Worm (Caenorhabditis elegans) whole organism, L1 larva: Measurements from ENCODE around the gene F10E7.5.

Experiments
- C04F5.9 ChIP-seq: sonication (generic microtip); optimal IDR thresholded peaks from 2 replicates; lab custom pipeline; 2016; ENCODE audit warnings: missing genetic modification characterization, missing compliant biosample characterization
- C16A3.4 ChIP-seq: fragments of 150-350 bp; optimal IDR thresholded peaks from 2 replicates; lab custom pipeline; 2014; ENCODE audit warnings: missing biosample characterization, missing genetic modification characterization
- C34B4.2 ChIP-seq: sonication (generic microtip); optimal IDR thresholded peaks from 2 replicates; lab custom pipeline; 2017; ENCODE audit warnings: mild to moderate bottlenecking, missing genetic modification characterization, missing compliant biosample characterization
- F16B12.6 ChIP-seq: fragments of 150-350 bp; optimal IDR thresholded peaks from 2 replicates; lab custom pipeline; 2014; ENCODE audit warnings: missing biosample characterization, missing genetic modification characterization
- aha-1 ChIP-seq: fragments of 150-350 bp; optimal IDR thresholded peaks from 2 replicates; lab custom pipeline; 2014; ENCODE audit warnings: missing biosample characterization, missing genetic modification characterization
- aly-2 ChIP-seq: fragments of 150-350 bp; optimal IDR thresholded peaks from 2 replicates; lab custom pipeline; 2014; ENCODE audit warnings: missing biosample characterization, missing genetic modification characterization
- ceh-88 ChIP-seq: fragments of 200-800 bp; sonication (Bioruptor generic); IDR thresholded peaks from 2 replicates; pipeline ENCODE4 v1.3.6; 2022; ENCODE audit warnings: missing genetic modification characterization, missing compliant biosample characterization
- ceh-90 ChIP-seq: sonication (generic microtip); optimal IDR thresholded peaks from 2 replicates; lab custom pipeline; 2016; ENCODE audit warnings: missing genetic modification characterization, missing compliant biosample characterization
- ces-1 ChIP-seq: fragments of 150-350 bp; optimal IDR thresholded peaks from 2 replicates; lab custom pipeline; 2014; ENCODE audit warnings: missing biosample characterization, missing genetic modification reagents, missing genetic modification characterization
- dsc-1 ChIP-seq: sonication (generic microtip); optimal IDR thresholded peaks from 2 replicates; lab custom pipeline; 2016; ENCODE audit warnings: mild to moderate bottlenecking, missing genetic modification characterization, missing compliant biosample characterization
- efl-1 ChIP-seq, 4 experiments: fragments of 150-350 bp; optimal IDR thresholded peaks in 3 of 4; peaks in 1 of 4; 1 replicate in 1 of 4; 2 replicates in 3 of 4; lab custom pipeline; 2014; ENCODE audit warnings: missing biosample characterization in 2 of 4, missing genetic modification characterization in 2 of 4, missing genetic modification reagents in 2 of 4
- efl-3 ChIP-seq: fragments of 200-800 bp; sonication (Bioruptor generic); optimal IDR thresholded peaks from 2 replicates; lab custom pipeline; 2018; ENCODE audit warnings: mild to moderate bottlenecking, missing genetic modification characterization, missing compliant biosample characterization
- egl-13 ChIP-seq: sonication (generic microtip); optimal IDR thresholded peaks from 2 replicates; lab custom pipeline; 2016; ENCODE audit warnings: missing genotype, missing genetic modification reagents, missing genetic modification characterization, missing compliant biosample characterization
- egl-27 ChIP-seq, 2 experiments: fragments of 150-350 bp in 1 of 2; sonication (generic microtip); optimal IDR thresholded peaks; 3 replicates each; lab custom pipeline; 2017 to 2018; ENCODE audit warnings: missing biosample characterization in 2 of 2, missing genetic modification characterization in 2 of 2, missing genetic modification reagents in 2 of 2
- elt-2 ChIP-seq: sonication (generic microtip); optimal IDR thresholded peaks from 2 replicates; lab custom pipeline; 2016; ENCODE audit warnings: missing genetic modification characterization, mild to moderate bottlenecking, inconsistent platforms, missing compliant biosample characterization, missing genetic modification reagents
- elt-3 ChIP-seq, 6 experiments: fragments of 150-350 bp in 1 of 6; sonication (generic microtip); optimal IDR thresholded peaks; 2 replicates each; lab custom pipeline; 2017 to 2018; ENCODE audit warnings: missing biosample characterization in 6 of 6, missing genetic modification characterization in 6 of 6, inconsistent platforms in 1 of 6
- ets-5 ChIP-seq: fragments of 200-800 bp; sonication (Bioruptor generic); IDR thresholded peaks from 2 replicates; pipeline ENCODE4 v1.3.6; 2022; ENCODE audit warnings: missing genetic modification characterization, missing compliant biosample characterization
- fkh-10 ChIP-seq: sonication (generic microtip); optimal IDR thresholded peaks from 2 replicates; lab custom pipeline; 2017; ENCODE audit warnings: missing biosample characterization, missing genetic modification reagents, missing genetic modification characterization
- fkh-4 ChIP-seq: sonication (generic microtip); optimal IDR thresholded peaks from 2 replicates; lab custom pipeline; 2016; ENCODE audit warnings: missing compliant biosample characterization, missing genetic modification characterization, borderline replicate concordance
- grh-1 ChIP-seq: fragments of 200-800 bp; sonication (Bioruptor generic); IDR thresholded peaks from 2 replicates; pipeline ENCODE4 v1.3.6; 2022; ENCODE audit warnings: missing genetic modification reagents, missing genetic modification characterization, missing compliant biosample characterization
- hpl-2 ChIP-seq: fragments of 150-350 bp; optimal IDR thresholded peaks from 2 replicates; lab custom pipeline; 2014; ENCODE audit warnings: missing biosample characterization, missing genetic modification reagents, missing genetic modification characterization
- lin-13 ChIP-seq: fragments of 150-350 bp; optimal IDR thresholded peaks from 2 replicates; lab custom pipeline; 2014; ENCODE audit warnings: missing biosample characterization, missing genetic modification reagents, missing genetic modification characterization
- lin-14 ChIP-seq: fragments of 200-800 bp; sonication (Bioruptor generic); optimal IDR thresholded peaks from 2 replicates; lab custom pipeline; 2018; ENCODE audit warnings: mild to moderate bottlenecking, missing genetic modification characterization, moderate library complexity, missing compliant biosample characterization
- lsy-2 ChIP-seq, 2 experiments: fragments of 150-350 bp; optimal IDR thresholded peaks; 2 replicates each; lab custom pipeline; 2014; ENCODE audit warnings: missing biosample characterization in 2 of 2, missing genetic modification characterization in 2 of 2
- mdl-1 ChIP-seq, 2 experiments: fragments of 150-350 bp; optimal IDR thresholded peaks; 2 replicates each; lab custom pipeline; 2014 to 2017; ENCODE audit warnings: missing biosample characterization in 2 of 2, missing genetic modification characterization in 2 of 2, inconsistent platforms in 1 of 2
- mef-2 ChIP-seq: fragments of 150-350 bp; optimal IDR thresholded peaks from 2 replicates; lab custom pipeline; 2014; ENCODE audit warnings: missing biosample characterization, missing genetic modification characterization
- mep-1 ChIP-seq: fragments of 150-350 bp; optimal IDR thresholded peaks from 2 replicates; lab custom pipeline; 2014; ENCODE audit warnings: missing biosample characterization, missing genetic modification characterization
- nhr-12 ChIP-seq: sonication (generic microtip); optimal IDR thresholded peaks from 2 replicates; lab custom pipeline; 2017; ENCODE audit warnings: missing biosample characterization, missing genetic modification characterization
- nhr-20 ChIP-seq: sonication (generic microtip); optimal IDR thresholded peaks from 2 replicates; lab custom pipeline; 2016; ENCODE audit warnings: mild to moderate bottlenecking, missing genetic modification characterization, missing compliant biosample characterization
- nhr-28 ChIP-seq: fragments of 150-350 bp; optimal IDR thresholded peaks from 2 replicates; lab custom pipeline; 2014; ENCODE audit warnings: missing biosample characterization, missing genetic modification characterization
- nhr-47 ChIP-seq: sonication (generic microtip); optimal IDR thresholded peaks from 2 replicates; lab custom pipeline; 2016; ENCODE audit warnings: mild to moderate bottlenecking, missing genetic modification characterization, moderate library complexity, missing compliant biosample characterization
- nhr-77 ChIP-seq: fragments of 150-350 bp; optimal IDR thresholded peaks from 2 replicates; lab custom pipeline; 2014; ENCODE audit warnings: missing biosample characterization, missing genetic modification characterization
- nhr-84 ChIP-seq: sonication (generic microtip); optimal IDR thresholded peaks from 2 replicates; lab custom pipeline; 2017; ENCODE audit warnings: missing biosample characterization, missing genetic modification characterization
- nhr-90 ChIP-seq: sonication (generic microtip); optimal IDR thresholded peaks from 2 replicates; lab custom pipeline; 2016; ENCODE audit warnings: mild to moderate bottlenecking, missing genetic modification characterization, missing compliant biosample characterization; ENCODE audit not compliant: poor library complexity
- pax-3 ChIP-seq: fragments of 200-800 bp; sonication (Bioruptor generic); optimal IDR thresholded peaks from 2 replicates; lab custom pipeline; 2018; ENCODE audit warnings: mild to moderate bottlenecking, missing genetic modification characterization, moderate library complexity, missing compliant biosample characterization
- pqm-1 ChIP-seq: sonication (generic microtip); optimal IDR thresholded peaks from 3 replicates; lab custom pipeline; 2017; ENCODE audit warnings: missing biosample characterization, missing genetic modification characterization
- rnt-1 ChIP-seq: sonication (generic microtip); optimal IDR thresholded peaks from 2 replicates; lab custom pipeline; 2016; ENCODE audit warnings: mild to moderate bottlenecking, missing genetic modification characterization, moderate library complexity, missing compliant biosample characterization
- snu-23 ChIP-seq: sonication (generic microtip); optimal IDR thresholded peaks from 2 replicates; lab custom pipeline; 2016; ENCODE audit warnings: missing genetic modification characterization, missing compliant biosample characterization
- swsn-7 ChIP-seq: sonication (generic microtip); optimal IDR thresholded peaks from 2 replicates; lab custom pipeline; 2016; ENCODE audit warnings: missing genetic modification characterization, missing compliant biosample characterization
- tbx-2 ChIP-seq: sonication (generic microtip); optimal IDR thresholded peaks from 2 replicates; lab custom pipeline; 2016; ENCODE audit warnings: missing genetic modification characterization, missing compliant biosample characterization
- unc-130 ChIP-seq: fragments of 150-350 bp; optimal IDR thresholded peaks from 2 replicates; lab custom pipeline; 2017; ENCODE audit warnings: missing biosample characterization, missing genetic modification characterization, inconsistent platforms
- unc-98 ChIP-seq: fragments of 200-800 bp; sonication (Bioruptor generic); IDR thresholded peaks from 2 replicates; pipeline ENCODE4 v1.3.6; 2022; ENCODE audit warnings: missing genetic modification characterization, missing compliant biosample characterization
- xbp-1 ChIP-seq: sonication (generic microtip); optimal IDR thresholded peaks from 2 replicates; lab custom pipeline; 2016; ENCODE audit warnings: missing genetic modification characterization, missing compliant biosample characterization
- zag-1 ChIP-seq: fragments of 150-350 bp; optimal IDR thresholded peaks from 2 replicates; lab custom pipeline; 2014; ENCODE audit warnings: missing biosample characterization, missing genetic modification characterization
- zip-4 ChIP-seq: fragments of 200-800 bp; sonication (Bioruptor generic); optimal IDR thresholded peaks from 2 replicates; lab custom pipeline; 2018; ENCODE audit warnings: mild to moderate bottlenecking, missing genetic modification characterization, moderate library complexity, missing compliant biosample characterization
- ztf-11 ChIP-seq, 2 experiments: sonication (generic microtip); optimal IDR thresholded peaks; 2 replicates each; lab custom pipeline; 2016 to 2017; ENCODE audit warnings: missing genetic modification characterization in 2 of 2, missing biosample characterization in 1 of 2, missing compliant biosample characterization in 1 of 2
- ztf-4 ChIP-seq: fragments of 150-350 bp; optimal IDR thresholded peaks from 2 replicates; lab custom pipeline; 2014; ENCODE audit warnings: missing biosample characterization, missing genetic modification characterization

The F10E7.5 gene

DNA sequence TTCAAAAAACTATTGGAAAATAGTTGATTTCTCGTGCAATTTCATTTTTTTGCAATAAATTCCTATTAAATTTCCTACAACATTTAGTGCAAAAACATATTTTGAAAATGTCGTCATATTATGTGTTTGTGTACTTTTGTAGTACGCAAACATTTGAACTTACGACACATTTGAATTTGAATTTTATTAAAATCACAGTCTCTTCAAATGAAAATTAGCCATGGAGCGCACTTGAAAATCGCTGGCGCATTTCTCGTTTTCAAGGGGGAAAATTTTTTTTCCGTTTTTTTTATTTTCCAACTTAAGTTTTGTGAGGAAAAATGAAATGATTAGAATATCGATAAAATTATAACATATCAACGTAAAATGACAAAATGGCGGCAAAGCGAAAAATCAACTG lies 35.8 kb downstream of the F10E7.5 start (continued):
- no peak for TF ChIP-seq pax-3
- peak; percentile 51 for TF ChIP-seq dsc-1 (tag; lab: Kevin White, UChicago)
- peak; percentile 56 for TF ChIP-seq nhr-20 (tag; lab: Kevin White, UChicago)
- peak; percentile 22 for TF ChIP-seq mep-1 (tag; lab: Kevin White, UChicago)

- TF ChIP-seq F16B12.6 (tag; lab: Kevin White, UChicago) (no peak), ces-1 (GFP tag; lab: Kevin White, UChicago) (no peak), grh-1 (GFP tag; lab: Robert Waterston, UW) (no peak), nhr-47 (tag; lab: Kevin White, UChicago) (no peak), C04F5.9 (no peak), unc-130 (no peak)
These were observed 36.3 kb downstream of the F10E7.5 start, which contains the start of gene T07F8.1 for ce11 chrII:7148099-7148498. TSS of gene T07F8.1 (plus strand) at chrII:7148399.

- TF ChIP-seq elt-2 (tag; lab: Kevin White, UChicago) (peak; percentile 93), unc-98 (peak; percentile 83), ceh-90 (tag; lab: Kevin White, UChicago) (peak; percentile 61), efl-3 (GFP tag; lab: Kevin White, UChicago) (peak; percentile 70), zag-1 (tag; lab: Kevin White, UChicago) (peak; percentile 41), zip-4 (peak; percentile 88), F16B12.6 (tag; lab: Kevin White, UChicago) (peak; percentile 78), nhr-77 (tag; lab: Kevin White, UChicago) (peak; percentile 95), mef-2 (peak; percentile 75), lin-14 (GFP tag; lab: Kevin White, UChicago) (peak; percentile 97), C34B4.2 (peak; percentile 50), ztf-4 (peak; percentile 93), fkh-10 (GFP tag; lab: Kevin White, UChicago) (peak; percentile 74), C04F5.9 (peak; percentile 93), ets-5 (GFP tag; lab: Robert Waterston, UW) (no peak), mdl-1 (tag; optimal IDR thresholded peaks at IDR 0.05; lab: Kevin White, UChicago) (peak in 1 of 2 experiments; percentile 88), efl-1 (optimal IDR thresholded peaks at IDR 0.05; lab: Kevin White, UChicago) (peak; percentile 94 to 96), efl-1 (GFP tag; optimal IDR thresholded peaks at IDR 0.05 in 1 of 2; lab: Kevin White, UChicago) (peak; percentile 86 to 99), nhr-12 (tag; lab: Kevin White, UChicago) (no peak), C16A3.4 (tag; lab: Kevin White, UChicago) (peak; percentile 96), nhr-28 (peak; percentile 4), ztf-11 (tag; optimal IDR thresholded peaks at IDR 0.05; lab: Kevin White, UChicago) (peak in 1 of 2 experiments; percentile 86), aha-1 (tag; lab: Kevin White, UChicago) (peak; percentile 84), snu-23 (GFP tag; lab: Kevin White, UChicago) (peak; percentile 99), pqm-1 (tag; lab: Kevin White, UChicago) (no peak), grh-1 (GFP tag; lab: Robert Waterston, UW) (peak; percentile 97), rnt-1 (tag; lab: Kevin White, UChicago) (peak; percentile 97), elt-3 (tag; optimal IDR thresholded peaks at IDR 0.05; lab: Kevin White, UChicago) (peak in 5 of 6 experiments; percentile 89 to 98 (median 94)), ceh-88 (GFP tag; lab: Robert Waterston, UW) (peak; percentile 81), nhr-84 (tag; lab: Kevin White, UChicago) (no peak), hpl-2 (GFP tag; lab: Kevin White, UChicago) (peak; percentile 86), egl-13 (tag; lab: Kevin White, UChicago) (peak; percentile 93), nhr-90 (peak; percentile 97), aly-2 (peak; percentile 94), tbx-2 (peak; percentile 97), fkh-4 (tag; lab: Kevin White, UChicago) (peak; percentile 81), egl-27 (tag; optimal IDR thresholded peaks at IDR 0.05; lab: Kevin White, UChicago) (peak in 1 of 2 experiments; percentile 24), nhr-47 (tag; lab: Kevin White, UChicago) (peak; percentile 98), lin-13 (GFP tag; lab: Kevin White, UChicago) (peak; percentile 94), lsy-2 (tag; optimal IDR thresholded peaks at IDR 0.05; lab: Kevin White, UChicago) (peak; percentile 97), swsn-7 (tag; lab: Kevin White, UChicago) (peak; percentile 98), xbp-1 (tag; lab: Kevin White, UChicago) (peak; percentile 96)
These were observed 40.3 kb downstream of the F10E7.5 start, which contains the start of gene fust-1 for ce11 chrII:7151969-7152631. TSS of gene fust-1 (plus strand) at chrII:7152581.
